Worm (Caenorhabditis elegans) whole organism, L3 larva: Measurements from ENCODE around the gene idpp-8.

Experiments
- R02D3.7 ChIP-seq: fragments of 150-350 bp; optimal IDR thresholded peaks from 2 replicates; lab custom pipeline; 2014; ENCODE audit warnings: missing biosample characterization, missing genetic modification characterization
- aly-2 ChIP-seq: fragments of 150-350 bp; optimal IDR thresholded peaks from 2 replicates; lab custom pipeline; 2014; ENCODE audit warnings: missing biosample characterization, missing genetic modification characterization
- ceh-16 ChIP-seq: sonication (generic microtip); optimal IDR thresholded peaks from 2 replicates; lab custom pipeline; 2017; ENCODE audit warnings: missing biosample characterization, missing genetic modification characterization
- ceh-28 ChIP-seq: fragments of 150-350 bp; optimal IDR thresholded peaks from 2 replicates; lab custom pipeline; 2014; ENCODE audit warnings: missing biosample characterization, missing genetic modification reagents, missing genetic modification characterization
- ceh-82 ChIP-seq: fragments of 150-350 bp; optimal IDR thresholded peaks from 2 replicates; lab custom pipeline; 2014; ENCODE audit warnings: missing biosample characterization, missing genetic modification characterization
- ceh-9 ChIP-seq: sonication (generic microtip); optimal IDR thresholded peaks from 2 replicates; lab custom pipeline; 2018; ENCODE audit warnings: missing biosample characterization, missing genetic modification characterization
- elt-1 ChIP-seq: fragments of 150-350 bp; optimal IDR thresholded peaks from 2 replicates; lab custom pipeline; 2014; ENCODE audit warnings: missing biosample characterization, missing genetic modification characterization
- elt-2 ChIP-seq: sonication (generic microtip); optimal IDR thresholded peaks from 2 replicates; lab custom pipeline; 2016; ENCODE audit warnings: missing genetic modification reagents, mild to moderate bottlenecking, missing genetic modification characterization, missing compliant biosample characterization
- elt-3 ChIP-seq, 3 experiments: fragments of 150-350 bp in 1 of 3; sonication (generic microtip) in 2 of 3; optimal IDR thresholded peaks; 2 replicates in 2 of 3; 4 replicates in 1 of 3; lab custom pipeline; 2014 to 2017; ENCODE audit warnings: missing biosample characterization in 3 of 3, missing genetic modification characterization in 3 of 3
- eor-1 ChIP-seq, 2 experiments: fragments of 150-350 bp; optimal IDR thresholded peaks; 2 replicates each; lab custom pipeline; 2014 to 2018; ENCODE audit warnings: missing biosample characterization in 2 of 2, missing genetic modification characterization in 2 of 2
- fkh-10 ChIP-seq: sonication (generic microtip); optimal IDR thresholded peaks from 2 replicates; lab custom pipeline; 2017; ENCODE audit warnings: missing biosample characterization, missing genetic modification reagents, missing genetic modification characterization
- fkh-2 ChIP-seq: fragments of 150-350 bp; optimal IDR thresholded peaks from 2 replicates; lab custom pipeline; 2014; ENCODE audit warnings: missing biosample characterization, missing genetic modification reagents, missing genetic modification characterization
- fos-1 ChIP-seq: fragments of 150-350 bp; optimal IDR thresholded peaks from 2 replicates; lab custom pipeline; 2014; ENCODE audit warnings: missing biosample characterization, missing genetic modification characterization
- hmg-11 ChIP-seq: sonication (generic microtip); optimal IDR thresholded peaks from 2 replicates; lab custom pipeline; 2016; ENCODE audit warnings: missing genetic modification characterization, missing compliant biosample characterization
- lsy-12 ChIP-seq: sonication (generic microtip); optimal IDR thresholded peaks from 2 replicates; lab custom pipeline; 2016; ENCODE audit warnings: mild to moderate bottlenecking, missing genetic modification characterization, missing compliant biosample characterization
- mdl-1 ChIP-seq: fragments of 150-350 bp; optimal IDR thresholded peaks from 2 replicates; lab custom pipeline; 2014; ENCODE audit warnings: missing biosample characterization, missing genetic modification characterization
- mml-1 ChIP-seq: fragments of 150-350 bp; sonication (generic microtip); optimal IDR thresholded peaks from 3 replicates; lab custom pipeline; 2014; ENCODE audit warnings: missing biosample characterization, missing genetic modification characterization
- nfya-1 ChIP-seq: sonication (generic microtip); optimal IDR thresholded peaks from 2 replicates; lab custom pipeline; 2017; ENCODE audit warnings: missing genetic modification characterization, mild to moderate bottlenecking, missing compliant biosample characterization, antibody characterized with exemption, moderate library complexity; ENCODE audit not compliant: insufficient read depth
- nhr-11 ChIP-seq: fragments of 150-350 bp; optimal IDR thresholded peaks from 2 replicates; lab custom pipeline; 2014; ENCODE audit warnings: missing biosample characterization, missing genetic modification characterization
- nhr-12 ChIP-seq: fragments of 150-350 bp; optimal IDR thresholded peaks from 2 replicates; lab custom pipeline; 2014; ENCODE audit warnings: missing biosample characterization, missing genetic modification characterization
- nhr-25 ChIP-seq: sonication (generic microtip); optimal IDR thresholded peaks from 2 replicates; lab custom pipeline; 2017; ENCODE audit warnings: missing biosample characterization, missing genetic modification characterization
- nhr-67 ChIP-seq: fragments of 150-350 bp; optimal IDR thresholded peaks from 2 replicates; lab custom pipeline; 2014; ENCODE audit warnings: missing biosample characterization, missing genetic modification characterization
- nhr-76 ChIP-seq: fragments of 150-350 bp; sonication (generic microtip); optimal IDR thresholded peaks from 5 replicates; lab custom pipeline; 2014; ENCODE audit warnings: missing biosample characterization, missing genetic modification characterization
- nhr-77 ChIP-seq: fragments of 150-350 bp; optimal IDR thresholded peaks from 2 replicates; lab custom pipeline; 2014; ENCODE audit warnings: missing biosample characterization, missing genetic modification characterization
- pha-4 ChIP-seq: fragments of 150-350 bp; optimal IDR thresholded peaks from 2 replicates; lab custom pipeline; 2014; ENCODE audit warnings: missing biosample characterization, missing genetic modification reagents, missing genetic modification characterization
- pqm-1 ChIP-seq: fragments of 150-350 bp; optimal IDR thresholded peaks from 2 replicates; lab custom pipeline; 2017; ENCODE audit warnings: missing biosample characterization, missing genetic modification characterization, inconsistent platforms
- sea-2 ChIP-seq: fragments of 150-350 bp; sonication (generic microtip); optimal IDR thresholded peaks from 4 replicates; lab custom pipeline; 2014; ENCODE audit warnings: missing biosample characterization, missing genetic modification reagents, missing genetic modification characterization
- skn-1 ChIP-seq: fragments of 150-350 bp; optimal IDR thresholded peaks from 2 replicates; lab custom pipeline; 2014; ENCODE audit warnings: missing biosample characterization, missing genetic modification characterization
- snpc-4 ChIP-seq: fragments of 150-350 bp; optimal IDR thresholded peaks from 2 replicates; lab custom pipeline; 2014; ENCODE audit warnings: missing biosample characterization, missing genetic modification characterization
- tbx-2 ChIP-seq: sonication (generic microtip); optimal IDR thresholded peaks from 2 replicates; lab custom pipeline; 2016; ENCODE audit warnings: mild to moderate bottlenecking, missing genetic modification characterization, missing compliant biosample characterization
- unc-39 ChIP-seq: sonication (generic microtip); optimal IDR thresholded peaks from 4 replicates; lab custom pipeline; 2017; ENCODE audit warnings: missing biosample characterization, missing genetic modification characterization
- unc-62 ChIP-seq: fragments of 150-350 bp; sonication (generic microtip); optimal IDR thresholded peaks from 4 replicates; lab custom pipeline; 2014; ENCODE audit warnings: missing biosample characterization, missing genetic modification reagents, missing genetic modification characterization
- zag-1 ChIP-seq: fragments of 150-350 bp; optimal IDR thresholded peaks from 2 replicates; lab custom pipeline; 2014; ENCODE audit warnings: missing biosample characterization, missing genetic modification characterization
- ztf-11 ChIP-seq: fragments of 150-350 bp; optimal IDR thresholded peaks from 2 replicates; lab custom pipeline; 2014; ENCODE audit warnings: missing biosample characterization, missing genetic modification characterization
- ztf-4 ChIP-seq: fragments of 150-350 bp; optimal IDR thresholded peaks from 2 replicates; lab custom pipeline; 2014; ENCODE audit warnings: missing biosample characterization, missing genetic modification characterization

Gene idpp-8

ce11 chrII:10311973-10312372, 3.4 kb upstream of the idpp-8 start, which contains the start of gene srlf-34:
srlf-34 (plus strand) TSS chrII:10312293.
- TF ChIP-seq tbx-2 (tag; lab: Kevin White, UChicago) (no peak), nhr-25 (peak; percentile 28), snpc-4 (tag; lab: Kevin White, UChicago) (no peak)

- TF ChIP-seq fkh-2 (no peak), skn-1 (no peak), nhr-76 (tag; lab: Kevin White, UChicago) (no peak), ceh-9 (tag; lab: Kevin White, UChicago) (no peak), snpc-4 (tag; lab: Kevin White, UChicago) (no peak), pqm-1 (tag; lab: Kevin White, UChicago) (no peak), R02D3.7 (no peak), sea-2 (GFP tag; lab: Kevin White, UChicago) (no peak), hmg-11 (tag; lab: Kevin White, UChicago) (no peak), eor-1 (tag; optimal IDR thresholded peaks at IDR 0.05; lab: Kevin White, UChicago) (no peak), unc-39 (tag; lab: Kevin White, UChicago) (no peak), unc-62 (GFP tag; lab: Kevin White, UChicago) (no peak), elt-3 (tag; optimal IDR thresholded peaks at IDR 0.05; lab: Kevin White, UChicago) (no peak), nfya-1 (no peak), nhr-67 (tag; lab: Kevin White, UChicago) (no peak), fos-1 (no peak), ztf-11 (tag; lab: Kevin White, UChicago) (no peak), nhr-12 (tag; lab: Kevin White, UChicago) (no peak)
Observed at ce11 chrII:10316119-10316518, 767 bp downstream of the idpp-8 start, which contains the start of gene gcy-5. gcy-5 (minus strand) TSS chrII:10316219.

ce11 chrII:10317007-10317406, 1.7 kb downstream of the idpp-8 start, which contains the start of gene M02G9.4:
M02G9.4 (plus strand) TSS chrII:10317307.
- TF ChIP-seq aly-2 (no peak), nhr-12 (tag; lab: Kevin White, UChicago) (no peak), elt-1 (no peak), ceh-16 (tag; lab: Kevin White, UChicago) (no peak), pha-4 (tag; lab: Kevin White, UChicago) (no peak), mml-1 (tag; lab: Kevin White, UChicago) (no peak), snpc-4 (tag; lab: Kevin White, UChicago) (no peak), unc-39 (tag; lab: Kevin White, UChicago) (no peak), fos-1 (no peak), elt-3 (tag; optimal IDR thresholded peaks at IDR 0.05; lab: Kevin White, UChicago) (no peak), lsy-12 (tag; lab: Kevin White, UChicago) (no peak), zag-1 (tag; lab: Kevin White, UChicago) (no peak), unc-62 (GFP tag; lab: Kevin White, UChicago) (no peak), fkh-10 (no peak), ztf-4 (tag; lab: Kevin White, UChicago) (no peak), elt-2 (tag; lab: Kevin White, UChicago) (no peak), ceh-82 (tag; lab: Kevin White, UChicago) (no peak), ceh-9 (tag; lab: Kevin White, UChicago) (no peak), tbx-2 (tag; lab: Kevin White, UChicago) (no peak), mdl-1 (tag; lab: Kevin White, UChicago) (no peak)

ce11 chrII:10321410-10321809, 6.1 kb downstream of the idpp-8 start, which contains the start of gene idpp-4:
idpp-4 (plus strand) TSS chrII:10321460.
- TF ChIP-seq nhr-77 (tag; lab: Kevin White, UChicago) (no peak), nhr-25 (no peak)
- TF ChIP-seq, all 47 proteins: peak for 0

ce11 chrII:10325615-10326232, 10.4 kb downstream of the idpp-8 start, which contains the start of gene appg-1:
appg-1 (plus strand) TSS chrII:10326041.
- TF ChIP-seq ceh-82 (tag; lab: Kevin White, UChicago) (no peak), ceh-28 (tag; lab: Kevin White, UChicago) (no peak), hmg-11 (tag; lab: Kevin White, UChicago) (no peak), nhr-11 (tag; lab: Kevin White, UChicago) (no peak), lsy-12 (tag; lab: Kevin White, UChicago) (no peak)
- TF ChIP-seq, all 47 proteins: peak for 0
